Fruit fly (Drosophila melanogaster) whole organism, embryonic: ENCODE results near the gene dre4.

Source experiments
- ATbp ChIP-seq: fragments of 200-800 bp; sonication (Bioruptor generic); optimal IDR thresholded peaks from 2 replicates; lab custom pipeline; 2017; ENCODE audit warnings: missing biosample characterization, mild to moderate bottlenecking, missing genetic modification characterization, missing genetic modification reagents
- Abd-B ChIP-seq: fragments of 200-800 bp; sonication (Bioruptor generic); optimal IDR thresholded peaks from 2 replicates; lab custom pipeline; 2018; ENCODE audit warnings: missing biosample characterization, mild to moderate bottlenecking, missing genetic modification characterization, moderate library complexity
- Bdp1 ChIP-seq: fragments of 200-800 bp; sonication (Bioruptor generic); optimal IDR thresholded peaks from 3 replicates; lab custom pipeline; 2016; ENCODE audit warnings: missing biosample characterization, missing genetic modification characterization
- CG10209 ChIP-seq: fragments of 200-800 bp; sonication (Bioruptor generic); optimal IDR thresholded peaks from 3 replicates; lab custom pipeline; 2017; ENCODE audit warnings: missing biosample characterization, mild to moderate bottlenecking, missing genetic modification characterization, missing genetic modification reagents
- CG1024 ChIP-seq: fragments of 200-800 bp; sonication (Bioruptor generic); IDR thresholded peaks from 2 replicates; pipeline ENCODE4 v1.3.6; 2022; ENCODE audit warnings: missing biosample characterization, missing genetic modification characterization
- CG10543 ChIP-seq: fragments of 200-800 bp; sonication (Bioruptor generic); optimal IDR thresholded peaks from 3 replicates; lab custom pipeline; 2017; ENCODE audit warnings: missing biosample characterization, mild to moderate bottlenecking, missing genetic modification characterization, moderate library complexity
- CG11093 ChIP-seq: fragments of 200-800 bp; sonication (Bioruptor generic); IDR thresholded peaks from 3 replicates; pipeline ENCODE4 v1.3.6; 2022; ENCODE audit warnings: missing biosample characterization, missing genetic modification characterization
- CG11456 ChIP-seq: fragments of 200-800 bp; sonication (Bioruptor generic); IDR thresholded peaks from 3 replicates; pipeline ENCODE4 v1.3.6; 2022; ENCODE audit warnings: missing biosample characterization, missing genetic modification characterization
- CG12744 ChIP-seq: fragments of 200-800 bp; sonication (Bioruptor generic); optimal IDR thresholded peaks from 2 replicates; lab custom pipeline; 2016; ENCODE audit warnings: missing biosample characterization, missing genetic modification characterization
- CG15514 ChIP-seq: fragments of 200-800 bp; sonication (Bioruptor generic); optimal IDR thresholded peaks from 3 replicates; lab custom pipeline; 2017; ENCODE audit warnings: missing biosample characterization, missing genetic modification characterization, mild to moderate bottlenecking, moderate library complexity, missing genetic modification reagents
- CG17385 ChIP-seq: fragments of 200-800 bp; sonication (Bioruptor generic); optimal IDR thresholded peaks from 3 replicates; lab custom pipeline; 2018; ENCODE audit warnings: missing biosample characterization, mild to moderate bottlenecking, missing genetic modification characterization
- CG17912 ChIP-seq: fragments of 200-800 bp; sonication (Bioruptor generic); optimal IDR thresholded peaks from 2 replicates; lab custom pipeline; 2018; ENCODE audit warnings: missing biosample characterization, mild to moderate bottlenecking, missing genetic modification characterization
- CG2712 ChIP-seq: fragments of 200-800 bp; optimal IDR thresholded peaks from 3 replicates; lab custom pipeline; 2019; ENCODE audit warnings: missing biosample characterization, mild to moderate bottlenecking, missing genetic modification characterization, moderate library complexity
- CG31224 ChIP-seq: fragments of 200-800 bp; sonication (Bioruptor generic); IDR thresholded peaks from 2 replicates; pipeline ENCODE4 v1.3.6; 2022; ENCODE audit warnings: missing biosample characterization, missing genetic modification characterization
- CG34422 ChIP-seq: fragments of 200-800 bp; sonication (Bioruptor generic); IDR thresholded peaks from 3 replicates; pipeline ENCODE4 v1.3.6; 2022; ENCODE audit warnings: missing biosample characterization, missing genetic modification characterization
- CG4360 ChIP-seq: fragments of 200-800 bp; sonication (Bioruptor generic); IDR thresholded peaks from 2 replicates; pipeline ENCODE4 v1.3.6; 2022; ENCODE audit warnings: missing biosample characterization, missing genetic modification characterization
- CG4404 ChIP-seq: fragments of 200-800 bp; sonication (Bioruptor generic); IDR thresholded peaks from 2 replicates; pipeline ENCODE4 v1.3.6; 2022; ENCODE audit warnings: missing biosample characterization, missing genetic modification characterization
- CG5180 ChIP-seq: fragments of 200-800 bp; sonication (Bioruptor generic); optimal IDR thresholded peaks from 3 replicates; lab custom pipeline; 2017; ENCODE audit warnings: missing biosample characterization, missing genetic modification characterization, mild to moderate bottlenecking, moderate library complexity, missing genetic modification reagents
- CG6854 ChIP-seq: fragments of 200-800 bp; sonication (Bioruptor generic); optimal IDR thresholded peaks from 3 replicates; lab custom pipeline; 2017; ENCODE audit warnings: missing biosample characterization, mild to moderate bottlenecking, missing genetic modification characterization
- CG7745 ChIP-seq: fragments of 200-800 bp; sonication (Bioruptor generic); optimal IDR thresholded peaks from 2 replicates; lab custom pipeline; 2018; ENCODE audit warnings: missing biosample characterization, mild to moderate bottlenecking, missing genetic modification characterization, moderate library complexity
- CG8281 ChIP-seq: fragments of 200-800 bp; sonication (Bioruptor generic); optimal IDR thresholded peaks from 2 replicates; lab custom pipeline; 2018; ENCODE audit warnings: missing biosample characterization, mild to moderate bottlenecking, missing genetic modification characterization, moderate library complexity
- CG9797 ChIP-seq: fragments of 200-800 bp; sonication (Bioruptor generic); optimal IDR thresholded peaks from 3 replicates; lab custom pipeline; 2018; ENCODE audit warnings: missing biosample characterization, mild to moderate bottlenecking, missing genetic modification characterization
- CG9876 ChIP-seq: fragments of 200-800 bp; sonication (Bioruptor generic); optimal IDR thresholded peaks from 2 replicates; lab custom pipeline; 2016; ENCODE audit warnings: missing biosample characterization, missing genetic modification characterization
- CG9932 ChIP-seq: fragments of 200-800 bp; sonication (Bioruptor generic); IDR thresholded peaks from 2 replicates; pipeline ENCODE4 v1.3.6; 2022; ENCODE audit warnings: missing biosample characterization, missing genetic modification characterization
- Dbx ChIP-seq: fragments of 200-800 bp; sonication (Bioruptor generic); IDR thresholded peaks from 3 replicates; pipeline ENCODE4 v1.3.6; 2022; ENCODE audit warnings: missing biosample characterization, missing genetic modification characterization
- ERR ChIP-seq: fragments of 200-800 bp; sonication (Bioruptor generic); optimal IDR thresholded peaks from 2 replicates; lab custom pipeline; 2016; ENCODE audit warnings: missing biosample characterization, missing genetic modification characterization
- GATAe ChIP-seq: fragments of 200-800 bp; sonication (Bioruptor generic); conservative IDR thresholded peaks from 2 replicates; pipeline ENCODE4 v1.3.6; 2022; ENCODE audit warnings: missing biosample characterization, missing genetic modification characterization
- Hr78 ChIP-seq, 2 experiments: fragments of 200-800 bp in 1 of 2; fragments of >200 bp in 1 of 2; sonication (Bioruptor generic) in 1 of 2; optimal IDR thresholded peaks; 2 replicates each; lab custom pipeline; 2017 to 2019; ENCODE audit warnings: missing biosample characterization in 2 of 2, missing genetic modification characterization in 2 of 2, mild to moderate bottlenecking in 1 of 2, moderate library complexity in 1 of 2
- MBD-R2 ChIP-seq: fragments of 200-800 bp; sonication (Bioruptor generic); IDR thresholded peaks from 2 replicates; pipeline ENCODE4 v1.3.6; 2022; ENCODE audit warnings: missing biosample characterization, missing genetic modification characterization
- Myb ChIP-seq: fragments of 200-800 bp; sonication (Bioruptor generic); optimal IDR thresholded peaks from 2 replicates; lab custom pipeline; 2016; ENCODE audit warnings: missing biosample characterization, missing genetic modification characterization
- Nf-YB ChIP-seq: fragments of 200-800 bp; sonication (Bioruptor generic); optimal IDR thresholded peaks from 3 replicates; lab custom pipeline; 2019; ENCODE audit warnings: missing biosample characterization, mild to moderate bottlenecking, missing genetic modification characterization, moderate library complexity
- Scr ChIP-seq: fragments of 200-800 bp; sonication (Bioruptor generic); IDR thresholded peaks from 2 replicates; pipeline ENCODE4 v1.3.6; 2022; ENCODE audit warnings: missing biosample characterization, missing genetic modification characterization; ENCODE audit not compliant: partially characterized antibody
- Taf1 ChIP-seq: fragments of 200-800 bp; sonication (Bioruptor generic); IDR thresholded peaks from 2 replicates; pipeline ENCODE4 v1.3.6; 2022; ENCODE audit warnings: missing biosample characterization, missing genetic modification characterization
- Vsx1 ChIP-seq: fragments of 200-800 bp; sonication (Bioruptor generic); optimal IDR thresholded peaks from 2 replicates; lab custom pipeline; 2017; ENCODE audit warnings: missing biosample characterization, mild to moderate bottlenecking, missing genetic modification characterization, missing genetic modification reagents
- ap ChIP-seq: fragments of 200-800 bp; sonication (Bioruptor generic); IDR thresholded peaks from 2 replicates; pipeline ENCODE4 v1.3.6; 2022; ENCODE audit warnings: missing biosample characterization, missing genetic modification characterization
- cg ChIP-seq: fragments of 200-800 bp; sonication (Bioruptor generic); optimal IDR thresholded peaks from 3 replicates; lab custom pipeline; 2019; ENCODE audit warnings: missing biosample characterization, mild to moderate bottlenecking, missing genetic modification characterization, moderate library complexity
- dati ChIP-seq: fragments of 200-800 bp; sonication (Bioruptor generic); IDR thresholded peaks from 2 replicates; pipeline ENCODE4 v1.3.6; 2022; ENCODE audit warnings: missing biosample characterization, missing genetic modification characterization
- dpn ChIP-seq, 2 experiments: fragments of 200-800 bp; sonication (Bioruptor generic); optimal IDR thresholded peaks; 3 replicates each; lab custom pipeline; 2016; ENCODE audit warnings: missing biosample characterization in 2 of 2, missing genetic modification characterization in 2 of 2
- h ChIP-seq: fragments of >200 bp; optimal IDR thresholded peaks from 2 replicates; lab custom pipeline; 2017
- her ChIP-seq: fragments of 200-800 bp; sonication (Bioruptor generic); optimal IDR thresholded peaks from 2 replicates; lab custom pipeline; 2016; ENCODE audit warnings: missing biosample characterization, missing genetic modification characterization
- hth ChIP-seq: fragments of >200 bp; optimal IDR thresholded peaks from 2 replicates; lab custom pipeline; 2017; ENCODE audit warnings: inconsistent platforms
- nau ChIP-seq: fragments of 200-800 bp; sonication (Bioruptor generic); optimal IDR thresholded peaks from 3 replicates; lab custom pipeline; 2017; ENCODE audit warnings: missing biosample characterization, mild to moderate bottlenecking, missing genetic modification characterization, missing genetic modification reagents
- nerfin-1 ChIP-seq: fragments of 200-800 bp; sonication (Bioruptor generic); optimal IDR thresholded peaks from 3 replicates; lab custom pipeline; 2019; ENCODE audit warnings: missing biosample characterization, mild to moderate bottlenecking, missing genetic modification characterization, moderate library complexity
- nom ChIP-seq: fragments of 200-800 bp; sonication (Bioruptor generic); optimal IDR thresholded peaks from 2 replicates; lab custom pipeline; 2017; ENCODE audit warnings: missing biosample characterization, missing genetic modification characterization, mild to moderate bottlenecking, moderate library complexity, missing genetic modification reagents
- pho ChIP-seq: fragments of 200-800 bp; sonication (Bioruptor generic); optimal IDR thresholded peaks from 2 replicates; lab custom pipeline; 2016; ENCODE audit warnings: missing biosample characterization, missing genetic modification characterization
- run ChIP-seq: fragments of 200-800 bp; sonication (Bioruptor generic); optimal IDR thresholded peaks from 3 replicates; lab custom pipeline; 2018; ENCODE audit warnings: missing biosample characterization, mild to moderate bottlenecking, missing genetic modification characterization
- stc ChIP-seq: fragments of 200-800 bp; sonication (Bioruptor generic); IDR thresholded peaks from 2 replicates; pipeline ENCODE4 v1.3.6; 2022; ENCODE audit warnings: missing biosample characterization, missing genetic modification characterization
- tna ChIP-seq: fragments of 200-800 bp; sonication (Bioruptor generic); IDR thresholded peaks from 2 replicates; pipeline ENCODE4 v1.3.6; 2022; ENCODE audit warnings: missing biosample characterization, missing genetic modification characterization; ENCODE audit not compliant: partially characterized antibody
- tup ChIP-seq: fragments of 200-800 bp; sonication (Bioruptor generic); optimal IDR thresholded peaks from 2 replicates; lab custom pipeline; 2016; ENCODE audit warnings: missing biosample characterization, mild to moderate bottlenecking, missing genetic modification characterization, moderate library complexity
- vnd ChIP-seq: fragments of 200-800 bp; sonication (Bioruptor generic); IDR thresholded peaks from 3 replicates; pipeline ENCODE4 v1.3.6; 2022; ENCODE audit warnings: missing biosample characterization, missing genetic modification characterization; ENCODE audit not compliant: partially characterized antibody

Gene dre4

dm6 chr3L:1876215-1876625, at the start of gene dre4 (continued):
- 0 out of 3 replicates have a peak, but pooled peaks have one; percentile 31 for TF ChIP-seq CG11456
- TF ChIP-seq pho = peak; percentile 84
- peak; percentile 95 for TF ChIP-seq MBD-R2 (GFP tag; lab: Robert Waterston, UW)
- peak; percentile 34 for TF ChIP-seq ERR (GFP tag; lab: Kevin White, UChicago)
- no peak for TF ChIP-seq CG11093
- no peak for TF ChIP-seq CG4360
- peak; percentile 51 for TF ChIP-seq ATbp (GFP tag; lab: Kevin White, UChicago)
- TF ChIP-seq ap = peak; percentile 52
- peak; percentile 57 for TF ChIP-seq run (tag; lab: Kevin White, UChicago)
- TF ChIP-seq GATAe (GFP tag; lab: Robert Waterston, UW) = no peak
- peak; percentile 81 for TF ChIP-seq CG2712
- peak; percentile 90 for TF ChIP-seq CG15514 (GFP tag; lab: Kevin White, UChicago)
- peak; percentile 94 for TF ChIP-seq CG9797 (GFP tag; lab: Kevin White, UChicago)
- no peak for TF ChIP-seq CG17912 (GFP tag; lab: Kevin White, UChicago)
- no peak for TF ChIP-seq vnd (GFP tag; lab: Robert Waterston, UW)
- TF ChIP-seq CG34422 (GFP tag; lab: Robert Waterston, UW) = peak; percentile 90
- TF ChIP-seq Dbx (GFP tag; lab: Robert Waterston, UW) = peak; percentile 83
- peak; percentile 78 for TF ChIP-seq CG12744 (GFP tag; lab: Kevin White, UChicago)
- 0 out of 2 replicates have a peak, but pooled peaks have one; percentile 56 for TF ChIP-seq dati (GFP tag; lab: Robert Waterston, UW)
- TF ChIP-seq Myb (GFP tag; lab: Kevin White, UChicago) = peak; percentile 73
- TF ChIP-seq CG4404 (GFP tag; lab: Robert Waterston, UW) = no peak
- peak; percentile 77 to 80 for TF ChIP-seq dpn (GFP tag; optimal IDR thresholded peaks at IDR 0.05; lab: Kevin White, UChicago)
- peak; percentile 54 for TF ChIP-seq Bdp1
- peak; percentile 98 for TF ChIP-seq CG17385 (GFP tag; lab: Kevin White, UChicago)
- no peak for TF ChIP-seq CG8281 (tag; lab: Kevin White, UChicago)
- TF ChIP-seq tup = no peak
- TF ChIP-seq CG9876 (GFP tag; lab: Kevin White, UChicago) = peak; percentile 18
- TF ChIP-seq CG7745 (tag; lab: Kevin White, UChicago) = no peak
- peak; percentile 94 for TF ChIP-seq nerfin-1 (tag; lab: Kevin White, UChicago)
- no peak for TF ChIP-seq CG10543 (GFP tag; lab: Kevin White, UChicago)
- TF ChIP-seq stc (GFP tag; lab: Robert Waterston, UW) = peak; percentile 45; the same call in 1 of the 2 replicates
- peak; percentile 72 for TF ChIP-seq her (GFP tag; lab: Kevin White, UChicago)
- TF ChIP-seq CG10209 (GFP tag; lab: Kevin White, UChicago) = peak; percentile 70
- TF ChIP-seq CG6854 = no peak
- TF ChIP-seq h (lab: Kevin White, UChicago) = no peak
- TF ChIP-seq nom (GFP tag; lab: Kevin White, UChicago) = peak; percentile 47
- no peak for TF ChIP-seq Hr78 (GFP tag; optimal IDR thresholded peaks at IDR 0.05; lab: Kevin White, UChicago)
- peak; percentile 77 for TF ChIP-seq CG9932 (GFP tag; lab: Robert Waterston, UW)
- no peak for TF ChIP-seq CG5180 (GFP tag; lab: Kevin White, UChicago)
- peak; percentile 49 for TF ChIP-seq Abd-B (GFP tag; lab: Kevin White, UChicago)
- peak; percentile 14 for TF ChIP-seq Nf-YB (GFP tag; lab: Kevin White, UChicago)
- TF ChIP-seq cg (GFP tag; lab: Kevin White, UChicago) = no peak
- no peak for TF ChIP-seq nau (GFP tag; lab: Kevin White, UChicago)
- no peak for TF ChIP-seq tna
- peak; percentile 25; the same call in 1 of the 2 replicates for TF ChIP-seq Scr (GFP tag; lab: Robert Waterston, UW)
- TF ChIP-seq CG1024 (GFP tag; lab: Robert Waterston, UW) = peak; percentile 49; the same call in 1 of the 2 replicates
- no peak for TF ChIP-seq Vsx1 (GFP tag; lab: Kevin White, UChicago)
- TF ChIP-seq hth (lab: Kevin White, UChicago) = no peak
- TF ChIP-seq CG31224 (GFP tag; lab: Robert Waterston, UW) = peak; percentile 47; the same call in 1 of the 2 replicates
- TF ChIP-seq Taf1 (GFP tag; lab: Robert Waterston, UW) = peak; percentile 57
